Worm (Caenorhabditis elegans): Measurements from ENCODE around the gene Y54G2A.28.
A peak's percentile ranks its signal among the peaks of the same experiment; 100 is the strongest.

The Y54G2A.28 gene

ce11 chrIV:2990519-2990918 is 21.7 kb downstream of the Y54G2A.28 start (continued):
- no peak for TF ChIP-seq hlh-12 (tag; optimal IDR thresholded peaks at IDR 0.05)
- no peak for TF ChIP-seq let-526 (GFP tag; IDR thresholded peaks at IDR 0.05)
- TF ChIP-seq lag-1 (GFP tag; IDR thresholded peaks at IDR 0.05) = no peak
- peak; percentile 38; the same call in 1 of the 2 replicates for TF ChIP-seq pbrm-1 (GFP tag; IDR thresholded peaks at IDR 0.05)
- no peak for TF ChIP-seq Y79H2A.3 (GFP tag; conservative IDR thresholded peaks at IDR 0.05)
- no peak for TF ChIP-seq atf-7 (tag; optimal IDR thresholded peaks at IDR 0.05)
- TF ChIP-seq nhr-80 (tag; optimal IDR thresholded peaks at IDR 0.05) = no peak
- no peak for TF ChIP-seq aptf-2 (GFP tag; conservative IDR thresholded peaks at IDR 0.05)
- 0 out of 2 replicates have a peak, but pooled peaks have one; percentile 26 for TF ChIP-seq hsf-1 (GFP tag; IDR thresholded peaks at IDR 0.05)
- TF ChIP-seq egl-44 (GFP tag; IDR thresholded peaks at IDR 0.05) = no peak
- TF ChIP-seq hmg-20 (GFP tag; IDR thresholded peaks at IDR 0.05) = no peak
- peak; percentile 37; the same call in 1 of the 2 replicates for TF ChIP-seq dox-1 (GFP tag; IDR thresholded peaks at IDR 0.05)
- no peak for TF ChIP-seq sea-2 (GFP tag; IDR thresholded peaks at IDR 0.05)
- TF ChIP-seq ztf-22 (GFP tag; optimal IDR thresholded peaks at IDR 0.05) = no peak
- TF ChIP-seq mes-4 (tag; optimal IDR thresholded peaks at IDR 0.05) = no peak
- peak; percentile 41 for TF ChIP-seq repo-1 (tag; optimal IDR thresholded peaks at IDR 0.05)
- TF ChIP-seq madf-6 (GFP tag; IDR thresholded peaks at IDR 0.05) = no peak
- TF ChIP-seq lin-40 (tag; optimal IDR thresholded peaks at IDR 0.05) = no peak
- no peak for TF ChIP-seq ccch-3 (GFP tag; optimal IDR thresholded peaks at IDR 0.05)
- no peak for TF ChIP-seq F22D6.2 (tag; optimal IDR thresholded peaks at IDR 0.05)
- TF ChIP-seq mcd-1 (GFP tag; IDR thresholded peaks at IDR 0.05) = peak; percentile 44; the same call in 1 of the 2 replicates
- TF ChIP-seq lin-35 (GFP tag; optimal IDR thresholded peaks at IDR 0.05) = no peak
- no peak for TF ChIP-seq mel-28 (tag; optimal IDR thresholded peaks at IDR 0.05; ENCODE audit: borderline replicate concordance)
- no peak for TF ChIP-seq cebp-1 (GFP tag; IDR thresholded peaks at IDR 0.05)
- peak; percentile 45 for TF ChIP-seq cebp-1 (tag; optimal IDR thresholded peaks at IDR 0.05)
- no peak for TF ChIP-seq C06A6.2 (GFP tag; conservative IDR thresholded peaks at IDR 0.05)
- no peak for TF ChIP-seq ceh-79 (tag; optimal IDR thresholded peaks at IDR 0.05)
- no peak for TF ChIP-seq let-607 (tag; optimal IDR thresholded peaks at IDR 0.05)
- TF ChIP-seq hlh-26 (GFP tag; conservative IDR thresholded peaks at IDR 0.05) = no peak
- no peak for TF ChIP-seq F55B11.4 (tag; optimal IDR thresholded peaks at IDR 0.05; ENCODE audit: borderline replicate concordance, insufficient read depth)
- TF ChIP-seq efl-1 (GFP tag; optimal IDR thresholded peaks at IDR 0.05) = no peak
- TF ChIP-seq ets-4 (GFP tag; optimal IDR thresholded peaks at IDR 0.05) = no peak
- no peak for TF ChIP-seq snpc-3.4 (tag; optimal IDR thresholded peaks at IDR 0.05)
- TF ChIP-seq bed-2 (GFP tag; IDR thresholded peaks at IDR 0.05) = no peak
- TF ChIP-seq F49E8.2 (tag; optimal IDR thresholded peaks at IDR 0.05; ENCODE audit: insufficient read depth) = no peak
- no peak for TF ChIP-seq akir-1 (GFP tag; optimal IDR thresholded peaks at IDR 0.05)
- no peak for TF ChIP-seq snpc-4 (GFP tag; optimal IDR thresholded peaks at IDR 0.05)
- no peak for TF ChIP-seq snpc-4 (tag; optimal IDR thresholded peaks at IDR 0.05)
- no peak for TF ChIP-seq rcor-1 (GFP tag; IDR thresholded peaks at IDR 0.05)
- TF ChIP-seq sdz-38 (tag; optimal IDR thresholded peaks at IDR 0.05) = no peak
- no peak for TF ChIP-seq nhr-27 (tag; optimal IDR thresholded peaks at IDR 0.05)
- no peak for TF ChIP-seq T07F8.4 (tag; optimal IDR thresholded peaks at IDR 0.05)
- TF ChIP-seq die-1 (tag; optimal IDR thresholded peaks at IDR 0.05) = peak; percentile 11
- TF ChIP-seq ceh-27 (GFP tag; optimal IDR thresholded peaks at IDR 0.05) = peak; percentile 33
- TF ChIP-seq unc-130 (GFP tag; optimal IDR thresholded peaks at IDR 0.05) = no peak
- no peak for TF ChIP-seq nfya-1 (tag; optimal IDR thresholded peaks at IDR 0.05; ENCODE audit: borderline replicate concordance, insufficient read depth)
- TF ChIP-seq attf-6 (GFP tag; IDR thresholded peaks at IDR 0.05) = no peak
- no peak for TF ChIP-seq Y53F4B.3 (GFP tag; IDR thresholded peaks at IDR 0.05)
- no peak for TF ChIP-seq Y56A3A.18 (GFP tag; IDR thresholded peaks at IDR 0.05)
